Worm (Caenorhabditis elegans) whole organism, early embryonic: ENCODE results near the gene F53F8.7.

Source experiments
- B0310.2 ChIP-seq: sonication (generic microtip); optimal IDR thresholded peaks from 2 replicates; lab custom pipeline; 2016; ENCODE audit warnings: mild to moderate bottlenecking, missing genetic modification characterization, missing compliant biosample characterization
- ama-1 ChIP-seq: fragments of 150-350 bp; optimal IDR thresholded peaks from 2 replicates; lab custom pipeline; 2014
- ceh-13 ChIP-seq: fragments of 200-800 bp; sonication (Bioruptor generic); optimal IDR thresholded peaks from 2 replicates; lab custom pipeline; 2018; ENCODE audit warnings: mild to moderate bottlenecking, missing genetic modification characterization, missing compliant biosample characterization
- ets-7 ChIP-seq: sonication (generic microtip); optimal IDR thresholded peaks from 2 replicates; lab custom pipeline; 2016; ENCODE audit warnings: missing genotype, missing genetic modification characterization, missing compliant biosample characterization
- flt-1 ChIP-seq: fragments of 200-800 bp; sonication (Bioruptor generic); IDR thresholded peaks from 2 replicates; pipeline ENCODE4 v1.3.6; 2022; ENCODE audit warnings: missing genetic modification characterization, missing compliant biosample characterization
- hnd-1 ChIP-seq: sonication (generic microtip); optimal IDR thresholded peaks from 2 replicates; lab custom pipeline; 2016; ENCODE audit warnings: missing genetic modification characterization, missing compliant biosample characterization
- scrt-1 ChIP-seq: fragments of 200-800 bp; sonication (Bioruptor generic); IDR thresholded peaks from 2 replicates; pipeline ENCODE4 v1.3.6; 2022; ENCODE audit warnings: missing genetic modification characterization, missing compliant biosample characterization
- tbx-11 ChIP-seq: fragments of 200-800 bp; sonication (Bioruptor generic); IDR thresholded peaks from 2 replicates; pipeline ENCODE4 v1.3.6; 2022; ENCODE audit warnings: missing genetic modification characterization, missing compliant biosample characterization

ce11 chrV:20689481-20690039, 8.6 kb downstream of the F53F8.7 start, which contains the start of gene F53F8.3:
- TF ChIP-seq ceh-13 (no peak), ama-1 (no peak), flt-1 (GFP tag; lab: Robert Waterston, UW) (no peak), hnd-1 (tag; lab: Kevin White, UChicago) (no peak), ets-7 (tag; lab: Kevin White, UChicago) (no peak), tbx-11 (GFP tag; lab: Robert Waterston, UW) (no peak), B0310.2 (tag; lab: Kevin White, UChicago) (no peak), scrt-1 (GFP tag; lab: Robert Waterston, UW) (no peak)
